Worm (Caenorhabditis elegans): ENCODE results near the gene reps-1.
"Not testable (repeated sequence)": the region's sequence is repeated elsewhere in the genome, so short reads cannot be mapped to it uniquely, and the experiment has no call there.

DNA sequence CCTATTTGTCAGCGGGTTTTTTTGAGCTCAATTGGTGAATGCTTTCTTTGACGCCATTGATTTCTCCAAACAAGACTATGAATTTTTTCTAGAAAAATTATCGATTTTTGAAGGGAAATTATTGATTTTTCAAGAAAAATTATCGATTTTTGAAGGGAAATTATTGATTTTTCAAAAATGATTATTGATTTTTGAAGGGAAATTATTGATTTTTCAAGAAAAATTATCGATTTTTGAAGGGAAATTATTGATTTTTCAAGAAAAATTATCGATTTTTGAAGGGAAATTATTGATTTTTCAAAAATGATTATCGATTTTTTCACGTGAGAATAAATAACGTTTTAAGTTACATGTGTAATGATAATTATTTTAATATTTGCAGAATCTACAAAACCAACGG, 49.5 kb downstream of the reps-1 start:
- not testable (repeated sequence) for TF ChIP-seq egl-27 (tag; optimal IDR thresholded peaks at IDR 0.05); pqm-1 (tag; optimal IDR thresholded peaks at IDR 0.05); ama-1 (optimal IDR thresholded peaks at IDR 0.05); lin-15B (tag; optimal IDR thresholded peaks at IDR 0.05); lin-39 (tag; optimal IDR thresholded peaks at IDR 0.05); eor-1 (tag; optimal IDR thresholded peaks at IDR 0.05); fos-1 (tag; optimal IDR thresholded peaks at IDR 0.05); nfya-1 (tag; optimal IDR thresholded peaks at IDR 0.05; ENCODE audit: insufficient read depth); R02D3.7 (tag; optimal IDR thresholded peaks at IDR 0.05); nhr-76 (tag; optimal IDR thresholded peaks at IDR 0.05); nhr-77 (tag; optimal IDR thresholded peaks at IDR 0.05); fkh-10 (GFP tag; optimal IDR thresholded peaks at IDR 0.05); ceh-82 (tag; optimal IDR thresholded peaks at IDR 0.05)
